Worm (Caenorhabditis elegans): Measurements from ENCODE around the gene F14F9.5.

- no peak for TF ChIP-seq nhr-120 (GFP tag; IDR thresholded peaks at IDR 0.05)
- no peak for TF ChIP-seq Y79H2A.3 (GFP tag; conservative IDR thresholded peaks at IDR 0.05)
- no peak for TF ChIP-seq dpl-1 (GFP tag; optimal IDR thresholded peaks at IDR 0.05)
Observed at ce11 chrV:5158302-5158701, 31.4 kb downstream of the F14F9.5 start, which contains the start of gene abu-15.
